Worm (Caenorhabditis elegans): Measurements from ENCODE around the gene F01D5.10.

ce11 chrII:13976161-13976560 is 45.0 kb downstream of the F01D5.10 start, which contains the start of gene Y39G8B.2:
- TF ChIP-seq php-3 (GFP tag; IDR thresholded peaks at IDR 0.05) (no peak), hlh-11 (tag; optimal IDR thresholded peaks at IDR 0.05) (peak; percentile 81), mdl-1 (tag; optimal IDR thresholded peaks at IDR 0.05) (peak in 1 of 2 experiments; percentile 54), ama-1 (optimal IDR thresholded peaks at IDR 0.05) (no peak), nhr-11 (tag; optimal IDR thresholded peaks at IDR 0.05) (peak; percentile 72), snpc-4 (tag; optimal IDR thresholded peaks at IDR 0.05) (no peak), lim-7 (GFP tag; IDR thresholded peaks at IDR 0.05) (no peak), ztf-11 (tag; optimal IDR thresholded peaks at IDR 0.05) (no peak), skn-1 (tag; optimal IDR thresholded peaks at IDR 0.05) (no peak), mep-1 (tag; optimal IDR thresholded peaks at IDR 0.05) (peak; percentile 90), madf-5 (GFP tag; IDR thresholded peaks at IDR 0.05) (no peak)
